Worm (Caenorhabditis elegans): ENCODE results near the gene R05A10.3.

DNA sequence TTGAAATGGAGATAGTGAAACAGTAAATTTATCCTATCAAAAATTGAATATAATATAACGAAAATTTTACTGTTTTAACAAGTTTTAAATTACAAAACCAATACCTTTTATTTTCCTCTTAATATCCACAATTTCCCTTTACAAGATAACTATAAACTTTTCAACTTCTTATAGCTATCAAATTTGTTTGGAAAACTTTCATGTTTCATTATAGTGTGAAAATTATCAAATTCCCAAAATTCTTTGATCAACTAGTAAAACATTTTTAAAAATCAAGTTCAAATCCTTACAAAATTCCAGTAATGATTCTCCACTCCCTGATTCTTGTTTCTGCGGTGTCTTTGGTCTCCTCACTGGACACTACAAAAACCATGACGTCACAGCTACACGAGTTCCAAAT is 5.8 kb upstream of the R05A10.3 start, which contains the start of gene R05A10.1:
- no peak for TF ChIP-seq lin-13 (tag; optimal IDR thresholded peaks at IDR 0.05)
- TF ChIP-seq sptf-1 (tag; optimal IDR thresholded peaks at IDR 0.05): no peak
- no peak for TF ChIP-seq unc-62 (GFP tag; optimal IDR thresholded peaks at IDR 0.05)
- no peak for TF ChIP-seq nhr-76 (tag; optimal IDR thresholded peaks at IDR 0.05)
- no peak for TF ChIP-seq ztf-11 (tag; optimal IDR thresholded peaks at IDR 0.05)
- TF ChIP-seq zip-8 (tag; optimal IDR thresholded peaks at IDR 0.05): no peak
